Worm (Caenorhabditis elegans): ENCODE data around the gene F28E10.4.

DNA sequence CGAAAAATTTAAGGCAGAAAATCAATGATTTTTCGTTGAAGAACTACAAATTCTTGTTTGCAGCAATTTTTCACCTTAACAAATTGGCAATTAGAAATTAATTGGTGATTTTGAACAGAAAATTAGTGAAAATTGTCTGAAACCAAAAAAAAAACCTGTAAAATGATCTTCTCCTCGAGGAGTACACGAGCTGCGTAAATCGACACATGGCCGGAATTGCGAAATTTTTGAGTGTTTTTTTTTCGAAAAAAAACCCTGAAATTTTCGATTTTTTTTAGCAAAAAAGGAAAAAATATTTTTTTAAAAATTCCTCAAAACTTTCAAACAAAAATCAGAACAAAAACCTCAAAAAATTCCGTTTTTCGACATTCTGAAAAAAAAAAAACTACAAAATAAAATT, 15.7 kb downstream of the F28E10.4 start:
- TF ChIP-seq nhr-77 (tag; optimal IDR thresholded peaks at IDR 0.05) (no peak), ceh-28 (tag; optimal IDR thresholded peaks at IDR 0.05) (no peak), ceh-16 (tag; optimal IDR thresholded peaks at IDR 0.05) (no peak), nhr-25 (tag; optimal IDR thresholded peaks at IDR 0.05) (no peak)

Measured in whole organism, L3 larva.